Fruit fly (Drosophila melanogaster) whole organism, pupa: ENCODE measurements around the gene trol.

Experiments used
- CG10348 ChIP-seq: fragments of 200-800 bp; sonication (Bioruptor generic); IDR thresholded peaks from 2 replicates; pipeline ENCODE4 v1.3.6; 2022; ENCODE audit warnings: missing biosample characterization, missing genetic modification characterization
- CG12605 ChIP-seq: fragments of 200-800 bp; sonication (Bioruptor generic); IDR thresholded peaks from 2 replicates; pipeline ENCODE4 v1.3.6; 2022; ENCODE audit warnings: missing biosample characterization, missing genetic modification characterization
- CG13204 ChIP-seq: fragments of 200-800 bp; sonication (Bioruptor generic); optimal IDR thresholded peaks from 2 replicates; lab custom pipeline; 2018; ENCODE audit warnings: missing biosample characterization, mild to moderate bottlenecking, missing genetic modification characterization, moderate library complexity
- CG14655 ChIP-seq: fragments of 200-800 bp; sonication (Bioruptor generic); optimal IDR thresholded peaks from 3 replicates; lab custom pipeline; 2017; ENCODE audit warnings: mild to moderate bottlenecking, missing biosample characterization, missing genetic modification reagents, missing genetic modification characterization
- CG15710 ChIP-seq: fragments of 200-800 bp; sonication (Bioruptor generic); optimal IDR thresholded peaks from 2 replicates; lab custom pipeline; 2018; ENCODE audit warnings: missing biosample characterization, mild to moderate bottlenecking, missing genetic modification characterization, moderate library complexity
- CG17806 ChIP-seq: fragments of 200-800 bp; sonication (Bioruptor generic); optimal IDR thresholded peaks from 2 replicates; lab custom pipeline; 2018; ENCODE audit warnings: missing biosample characterization, mild to moderate bottlenecking, missing genetic modification characterization, moderate library complexity
- CG32121 ChIP-seq: fragments of 200-800 bp; sonication (Bioruptor generic); IDR thresholded peaks from 2 replicates; pipeline ENCODE4 v1.3.6; 2022; ENCODE audit warnings: missing biosample characterization, missing genetic modification characterization
- CG34367 ChIP-seq: fragments of 200-800 bp; sonication (Bioruptor generic); optimal IDR thresholded peaks from 2 replicates; lab custom pipeline; 2018; ENCODE audit warnings: missing biosample characterization, mild to moderate bottlenecking, missing genetic modification characterization
- CG4496 ChIP-seq: fragments of 200-800 bp; sonication (Bioruptor generic); IDR thresholded peaks from 3 replicates; pipeline ENCODE4 v1.3.6; 2022; ENCODE audit warnings: missing biosample characterization, missing genetic modification characterization
- CG8159 ChIP-seq: fragments of 200-800 bp; sonication (Bioruptor generic); optimal IDR thresholded peaks from 3 replicates; lab custom pipeline; 2018; ENCODE audit warnings: missing biosample characterization, mild to moderate bottlenecking, missing genetic modification characterization, moderate library complexity
- CG8301 ChIP-seq: fragments of 200-800 bp; sonication (Bioruptor generic); optimal IDR thresholded peaks from 2 replicates; lab custom pipeline; 2018; ENCODE audit warnings: missing biosample characterization, mild to moderate bottlenecking, missing genetic modification characterization
- CG9948 ChIP-seq: fragments of 200-800 bp; sonication (Bioruptor generic); optimal IDR thresholded peaks from 2 replicates; lab custom pipeline; 2018; ENCODE audit warnings: missing biosample characterization, mild to moderate bottlenecking, missing genetic modification characterization, moderate library complexity
- D1 ChIP-seq: fragments of 200-800 bp; sonication (Bioruptor generic); optimal IDR thresholded peaks from 2 replicates; lab custom pipeline; 2018; ENCODE audit warnings: missing biosample characterization, mild to moderate bottlenecking, missing genetic modification characterization, moderate library complexity
- EcR ChIP-seq: fragments of 200-800 bp; sonication (Bioruptor generic); optimal IDR thresholded peaks from 3 replicates; lab custom pipeline; 2019; ENCODE audit warnings: missing biosample characterization, missing genetic modification characterization, mild to moderate bottlenecking, moderate library complexity, missing genetic modification reagents
- Ets98B ChIP-seq: fragments of 200-800 bp; sonication (Bioruptor generic); IDR thresholded peaks from 2 replicates; pipeline ENCODE4 v1.3.6; 2022; ENCODE audit warnings: missing biosample characterization, missing genetic modification characterization
- Pif1A ChIP-seq: fragments of 200-800 bp; sonication (Bioruptor generic); optimal IDR thresholded peaks from 3 replicates; lab custom pipeline; 2016; ENCODE audit warnings: missing biosample characterization, missing genetic modification characterization
- Pif1B ChIP-seq: fragments of 200-800 bp; sonication (Bioruptor generic); optimal IDR thresholded peaks from 3 replicates; lab custom pipeline; 2016; ENCODE audit warnings: missing biosample characterization, missing genetic modification characterization
- Snoo ChIP-seq: fragments of 200-800 bp; sonication (Bioruptor generic); optimal IDR thresholded peaks from 3 replicates; lab custom pipeline; 2017; ENCODE audit warnings: missing biosample characterization, mild to moderate bottlenecking, missing genetic modification characterization, inconsistent platforms
- fd96Ca ChIP-seq: fragments of 200-800 bp; sonication (Bioruptor generic); IDR thresholded peaks from 3 replicates; pipeline ENCODE4 v1.3.6; 2022; ENCODE audit warnings: missing biosample characterization, missing genetic modification characterization
- gl ChIP-seq: fragments of 200-800 bp; sonication (Bioruptor generic); optimal IDR thresholded peaks from 2 replicates; lab custom pipeline; 2018; ENCODE audit warnings: missing biosample characterization, mild to moderate bottlenecking, missing genetic modification characterization
- rn ChIP-seq: fragments of 200-800 bp; sonication (Bioruptor generic); IDR thresholded peaks from 2 replicates; pipeline ENCODE4 v1.3.6; 2022; ENCODE audit warnings: missing biosample characterization, missing genetic modification characterization

trol gene

DNA sequence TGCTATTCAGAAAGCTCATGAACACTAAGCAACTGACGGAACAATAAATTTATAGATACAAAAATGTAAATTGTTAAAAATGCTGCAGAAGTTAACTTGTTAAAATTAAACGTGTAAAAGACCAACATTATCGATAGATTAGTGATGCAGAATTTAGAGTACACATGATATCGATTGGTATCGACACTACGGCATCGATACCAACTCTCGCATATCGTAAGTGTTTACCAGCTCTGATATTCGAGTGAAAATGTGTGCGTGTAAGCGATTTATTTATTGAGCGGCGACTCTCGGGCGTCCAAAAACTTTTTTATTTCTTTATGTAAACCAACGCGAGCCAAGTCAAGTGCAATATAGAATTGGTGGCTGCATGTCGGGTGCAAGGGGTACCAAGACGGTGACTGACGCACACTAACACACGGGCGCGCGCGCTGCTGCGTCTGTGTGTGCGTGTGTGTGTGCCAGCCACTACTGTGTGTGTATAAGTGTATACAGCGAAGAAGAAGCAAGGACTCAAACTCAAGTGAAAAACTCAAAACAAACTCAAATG lies 97.4 kb downstream of the trol start, which contains the start of gene z:
Gene z (plus strand): TSS at position 20 of the 550 bp plus-strand sequence.
- no peak for TF ChIP-seq Ets98B (GFP tag; lab: Robert Waterston, UW)
- no peak for TF ChIP-seq CG10348 (GFP tag; lab: Robert Waterston, UW)
- TF ChIP-seq CG9948, result no peak
- no peak for TF ChIP-seq gl
- no peak for TF ChIP-seq CG17806 (tag; lab: Kevin White, UChicago)
- no peak for TF ChIP-seq fd96Ca (GFP tag; lab: Robert Waterston, UW)
- TF ChIP-seq CG15710 (tag; lab: Kevin White, UChicago), result no peak
- TF ChIP-seq EcR, result no peak
- TF ChIP-seq CG14655 (GFP tag; lab: Kevin White, UChicago), result no peak
- no peak for TF ChIP-seq CG34367 (tag; lab: Kevin White, UChicago)
- TF ChIP-seq, all 21 proteins: peak for 0

DNA sequence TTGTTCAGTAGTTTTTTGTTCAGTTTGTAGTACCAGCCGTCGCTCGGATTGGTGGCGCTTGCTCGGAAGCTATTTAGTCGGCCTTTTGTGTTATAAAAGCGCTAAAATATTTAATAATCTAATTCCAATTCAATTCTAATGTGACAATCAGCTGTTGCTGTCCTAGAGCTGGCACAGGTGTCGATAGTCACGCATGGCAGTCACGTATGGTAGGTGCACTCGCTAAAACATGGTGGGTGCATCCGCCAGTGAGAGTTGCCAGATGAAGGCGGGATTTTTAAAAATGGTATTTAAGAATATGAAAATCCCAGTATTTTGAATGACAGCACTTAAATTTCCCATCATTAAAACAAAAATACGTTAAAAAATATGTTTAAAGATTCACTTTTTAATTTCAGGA lies 101.4 kb downstream of the trol start, which contains the start of gene tko:
Gene tko (minus strand): TSS at position 179 of the 400 bp plus-strand sequence.
- TF ChIP-seq gl, result no peak
- no peak for TF ChIP-seq rn (GFP tag; lab: Robert Waterston, UW)
- TF ChIP-seq CG32121 (GFP tag; lab: Robert Waterston, UW), result no peak

DNA sequence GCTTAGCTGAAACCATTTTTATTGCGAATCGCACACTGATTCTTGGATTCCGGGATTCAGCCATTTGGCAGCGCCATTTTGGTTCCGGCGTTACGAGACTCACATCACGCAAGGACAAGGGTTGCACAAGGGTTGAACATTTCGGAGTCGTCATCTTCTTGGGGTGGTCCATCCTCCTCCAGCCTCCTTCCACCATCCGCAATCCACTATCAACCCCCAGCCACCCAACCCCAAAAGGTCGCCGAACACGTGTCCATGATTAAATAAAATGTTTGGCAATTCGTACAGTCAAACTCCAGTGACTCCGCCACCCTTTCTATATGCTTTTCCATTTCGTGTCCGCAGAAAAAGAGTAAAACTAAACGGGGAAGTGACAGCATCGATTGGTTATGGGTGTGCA lies 105.0 kb downstream of the trol start:
- TF ChIP-seq CG9948 (no peak), CG34367 (tag; lab: Kevin White, UChicago) (no peak), CG12605 (GFP tag; lab: Robert Waterston, UW) (no peak), CG14655 (GFP tag; lab: Kevin White, UChicago) (no peak), Ets98B (GFP tag; lab: Robert Waterston, UW) (no peak), CG17806 (tag; lab: Kevin White, UChicago) (no peak), CG8159 (tag; lab: Kevin White, UChicago) (no peak), CG10348 (GFP tag; lab: Robert Waterston, UW) (no peak), CG15710 (tag; lab: Kevin White, UChicago) (no peak), CG4496 (GFP tag; lab: Robert Waterston, UW) (no peak), D1 (tag; lab: Kevin White, UChicago) (no peak), fd96Ca (GFP tag; lab: Robert Waterston, UW) (no peak), CG13204 (GFP tag; lab: Kevin White, UChicago) (no peak)

DNA sequence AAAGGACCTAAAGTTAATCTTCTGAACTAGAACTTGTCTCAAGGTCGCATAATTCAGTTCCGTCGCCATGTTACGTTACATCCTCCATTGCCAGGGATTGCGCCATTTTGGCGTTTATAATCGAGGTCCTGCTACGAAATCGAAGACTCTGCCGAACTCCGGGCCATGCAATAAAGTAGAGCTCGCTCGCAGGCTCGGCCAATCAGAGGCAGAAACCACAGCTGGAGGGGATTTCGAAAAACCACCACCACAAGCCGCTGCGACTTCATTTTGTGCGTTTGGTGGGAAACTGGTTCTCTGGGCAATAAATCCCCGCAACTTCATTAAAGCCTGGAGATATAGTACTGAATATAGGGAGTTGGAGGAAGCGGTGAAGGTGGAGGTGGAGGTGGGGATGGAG lies 110.3 kb downstream of the trol start:
- TF ChIP-seq CG9948, result no peak
- TF ChIP-seq rn (GFP tag; lab: Robert Waterston, UW), result no peak
- TF ChIP-seq Pif1A (GFP tag; lab: Kevin White, UChicago), result no peak
- TF ChIP-seq gl, result no peak
- no peak for TF ChIP-seq CG8301 (tag; lab: Kevin White, UChicago)
- 0 out of 3 replicates have a peak, but pooled peaks have one; percentile 16 for TF ChIP-seq CG4496 (GFP tag; lab: Robert Waterston, UW)

DNA sequence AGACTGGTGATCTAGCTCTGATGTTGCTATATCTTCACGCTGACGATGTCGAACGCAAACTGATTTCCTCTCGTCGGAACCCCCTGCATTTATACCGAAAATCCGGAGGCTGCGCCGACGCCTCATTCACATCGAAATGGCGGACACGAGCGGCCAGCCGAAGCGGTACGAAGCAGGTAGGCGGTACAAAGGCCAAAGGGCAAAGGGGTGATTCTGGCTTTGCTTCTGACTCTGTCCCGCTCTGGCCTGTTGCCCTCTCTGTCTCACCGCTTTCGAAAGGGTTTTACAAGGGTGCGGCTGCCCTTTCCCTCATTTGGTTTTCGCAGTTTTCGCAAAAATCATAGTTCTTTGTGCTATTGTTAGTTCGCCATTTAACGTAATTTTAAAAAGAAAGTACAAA lies 116.3 kb downstream of the trol start, which contains the start of gene gt:
Gene gt (minus strand): TSS at position 65 of the 400 bp plus-strand sequence.
- TF ChIP-seq Pif1A (GFP tag; lab: Kevin White, UChicago), result no peak
- TF ChIP-seq CG4496 (GFP tag; lab: Robert Waterston, UW), result no peak
- no peak for TF ChIP-seq CG13204 (GFP tag; lab: Kevin White, UChicago)
- no peak for TF ChIP-seq CG34367 (tag; lab: Kevin White, UChicago)
- TF ChIP-seq CG17806 (tag; lab: Kevin White, UChicago), result no peak
- no peak for TF ChIP-seq Snoo (tag; lab: Kevin White, UChicago)
- TF ChIP-seq CG14655 (GFP tag; lab: Kevin White, UChicago), result no peak
- TF ChIP-seq gl, result no peak
- TF ChIP-seq EcR, result no peak
- TF ChIP-seq CG8301 (tag; lab: Kevin White, UChicago), result no peak
- TF ChIP-seq, all 21 proteins: peak for 0

DNA sequence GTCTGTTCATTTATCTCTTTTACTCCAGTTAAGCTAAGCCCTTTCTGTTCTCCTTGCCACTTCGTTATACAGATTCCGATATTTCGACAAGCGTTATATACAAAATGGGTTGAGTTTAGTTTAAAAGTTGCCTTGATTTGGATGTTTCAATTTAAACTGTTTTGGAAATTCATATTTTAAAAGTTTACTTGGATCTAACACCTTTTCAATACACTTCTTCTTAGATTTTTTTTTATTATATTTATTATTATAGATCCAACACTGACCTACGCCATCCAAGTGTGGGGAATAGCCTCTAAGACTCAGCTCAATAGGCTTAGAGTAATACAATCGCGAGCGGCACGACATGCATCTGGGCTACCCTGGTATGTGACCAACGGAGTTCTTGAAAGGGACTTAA lies 119.5 kb downstream of the trol start, which contains the start of gene CG32797:
Gene CG32797 (minus strand): TSS at position 101 of the 400 bp plus-strand sequence.
- TF ChIP-seq CG13204 (GFP tag; lab: Kevin White, UChicago) (no peak), CG8159 (tag; lab: Kevin White, UChicago) (no peak), D1 (tag; lab: Kevin White, UChicago) (no peak), CG8301 (tag; lab: Kevin White, UChicago) (no peak), CG10348 (GFP tag; lab: Robert Waterston, UW) (no peak), CG9948 (no peak), rn (GFP tag; lab: Robert Waterston, UW) (no peak), gl (no peak), fd96Ca (GFP tag; lab: Robert Waterston, UW) (no peak), Ets98B (GFP tag; lab: Robert Waterston, UW) (no peak), CG15710 (tag; lab: Kevin White, UChicago) (no peak), Pif1A (GFP tag; lab: Kevin White, UChicago) (no peak), CG12605 (GFP tag; lab: Robert Waterston, UW) (no peak), CG32121 (GFP tag; lab: Robert Waterston, UW) (no peak), Pif1B (no peak), EcR (no peak), CG4496 (GFP tag; lab: Robert Waterston, UW) (no peak), CG14655 (GFP tag; lab: Kevin White, UChicago) (no peak), CG17806 (tag; lab: Kevin White, UChicago) (no peak), Snoo (tag; lab: Kevin White, UChicago) (no peak)
